Fruit fly (Drosophila melanogaster) whole organism, prepupa: Measurements from ENCODE around the gene RIOK2.

Experiments
- Blimp-1 ChIP-seq: fragments of 200-800 bp; sonication (Bioruptor generic); optimal IDR thresholded peaks from 3 replicates; lab custom pipeline; 2017; ENCODE audit warnings: missing biosample characterization, missing genetic modification characterization, mild to moderate bottlenecking, moderate library complexity, missing genetic modification reagents
- CG10631 ChIP-seq: fragments of 200-800 bp; sonication (Bioruptor generic); optimal IDR thresholded peaks from 2 replicates; lab custom pipeline; 2016; ENCODE audit warnings: missing biosample characterization, missing genetic modification characterization
- CG11902 ChIP-seq: fragments of 200-800 bp; sonication (Bioruptor generic); optimal IDR thresholded peaks from 3 replicates; lab custom pipeline; 2016; ENCODE audit warnings: missing biosample characterization, missing genetic modification characterization
- CG16779 ChIP-seq: fragments of 200-800 bp; sonication (Bioruptor generic); optimal IDR thresholded peaks from 3 replicates; lab custom pipeline; 2017; ENCODE audit warnings: missing biosample characterization, mild to moderate bottlenecking, missing genetic modification characterization
- CG31627 ChIP-seq: fragments of 200-800 bp; sonication (Bioruptor generic); optimal IDR thresholded peaks from 3 replicates; lab custom pipeline; 2016; ENCODE audit warnings: missing biosample characterization, missing genetic modification characterization
- CG34406 ChIP-seq: fragments of 200-800 bp; sonication (Bioruptor generic); optimal IDR thresholded peaks from 3 replicates; lab custom pipeline; 2016; ENCODE audit warnings: missing biosample characterization, missing genetic modification characterization
- CG6854 ChIP-seq: fragments of 200-800 bp; sonication (Bioruptor generic); optimal IDR thresholded peaks from 2 replicates; lab custom pipeline; 2017; ENCODE audit warnings: missing biosample characterization, mild to moderate bottlenecking, missing genetic modification characterization
- CG8119 ChIP-seq: fragments of 200-800 bp; sonication (Bioruptor generic); IDR thresholded peaks from 3 replicates; pipeline ENCODE4 v1.3.6; 2022; ENCODE audit warnings: missing biosample characterization, missing genetic modification characterization
- Eip78C ChIP-seq: fragments of 200-800 bp; sonication (Bioruptor generic); peaks from one replicate; lab custom pipeline; 2016; ENCODE audit warnings: missing biosample characterization, missing genetic modification characterization
- Gug ChIP-seq: fragments of 200-800 bp; sonication (Bioruptor generic); IDR thresholded peaks from 2 replicates; pipeline ENCODE4 v1.3.6; 2022; ENCODE audit warnings: missing biosample characterization, missing genetic modification characterization
- OdsH ChIP-seq: fragments of 200-800 bp; sonication (Bioruptor generic); optimal IDR thresholded peaks from 3 replicates; lab custom pipeline; 2016; ENCODE audit warnings: missing biosample characterization, missing genetic modification characterization
- net ChIP-seq: fragments of 200-800 bp; sonication (Bioruptor generic); optimal IDR thresholded peaks from 3 replicates; lab custom pipeline; 2016; ENCODE audit warnings: missing biosample characterization, missing genetic modification characterization
- svp ChIP-seq: fragments of 200-800 bp; sonication (Bioruptor generic); peaks from one replicate; lab custom pipeline; 2016; ENCODE audit warnings: missing biosample characterization, missing genetic modification characterization

- TF ChIP-seq CG16779 (tag; lab: Kevin White, UChicago) (no peak), CG11902 (GFP tag; lab: Kevin White, UChicago) (no peak), CG8119 (GFP tag; lab: Robert Waterston, UW) (no peak), OdsH (GFP tag; lab: Kevin White, UChicago) (no peak), CG10631 (GFP tag; lab: Kevin White, UChicago) (no peak), CG34406 (GFP tag; lab: Kevin White, UChicago) (no peak), CG6854 (GFP tag; lab: Kevin White, UChicago) (no peak), Gug (GFP tag; lab: Robert Waterston, UW) (no peak), net (no peak), svp (GFP tag; lab: Kevin White, UChicago) (no peak), Blimp-1 (no peak), CG31627 (GFP tag; lab: Kevin White, UChicago) (no peak), Eip78C (GFP tag; lab: Kevin White, UChicago) (no peak)
Measured at dm6 chr3R:25287128-25287527, 21.5 kb downstream of the RIOK2 start, which contains the start of gene CG13658.
